Worm (Caenorhabditis elegans) whole organism, L3 larva: Measurements from ENCODE around the gene nhr-92.

ENCODE experiments used
- ZK546.5 ChIP-seq: sonication (generic microtip); optimal IDR thresholded peaks from 2 replicates; lab custom pipeline; 2017; ENCODE audit warnings: missing biosample characterization, missing genetic modification characterization
- ama-1 ChIP-seq: fragments of 150-350 bp; optimal IDR thresholded peaks from 2 replicates; lab custom pipeline; 2018
- ceh-82 ChIP-seq: fragments of 150-350 bp; optimal IDR thresholded peaks from 2 replicates; lab custom pipeline; 2014; ENCODE audit warnings: missing biosample characterization, missing genetic modification characterization
- ceh-9 ChIP-seq: sonication (generic microtip); optimal IDR thresholded peaks from 2 replicates; lab custom pipeline; 2018; ENCODE audit warnings: missing biosample characterization, missing genetic modification characterization
- daf-12 ChIP-seq: fragments of 150-350 bp; optimal IDR thresholded peaks from 2 replicates; lab custom pipeline; 2014; ENCODE audit warnings: missing biosample characterization, missing genetic modification reagents, missing genetic modification characterization
- egl-5 ChIP-seq: fragments of 150-350 bp; optimal IDR thresholded peaks from 2 replicates; lab custom pipeline; 2017; ENCODE audit warnings: missing biosample characterization, missing genetic modification reagents, missing genetic modification characterization, inconsistent platforms
- fkh-10 ChIP-seq: sonication (generic microtip); optimal IDR thresholded peaks from 2 replicates; lab custom pipeline; 2017; ENCODE audit warnings: missing biosample characterization, missing genetic modification reagents, missing genetic modification characterization
- hmg-11 ChIP-seq: sonication (generic microtip); optimal IDR thresholded peaks from 2 replicates; lab custom pipeline; 2016; ENCODE audit warnings: missing genetic modification characterization, missing compliant biosample characterization
- lsy-12 ChIP-seq: sonication (generic microtip); optimal IDR thresholded peaks from 2 replicates; lab custom pipeline; 2016; ENCODE audit warnings: mild to moderate bottlenecking, missing genetic modification characterization, missing compliant biosample characterization
- mdl-1 ChIP-seq: fragments of 150-350 bp; optimal IDR thresholded peaks from 2 replicates; lab custom pipeline; 2014; ENCODE audit warnings: missing biosample characterization, missing genetic modification characterization
- nhr-43 ChIP-seq: sonication (generic microtip); optimal IDR thresholded peaks from 2 replicates; lab custom pipeline; 2016; ENCODE audit warnings: mild to moderate bottlenecking, missing genetic modification characterization, missing compliant biosample characterization; ENCODE audit not compliant: poor library complexity, severe bottlenecking
- nhr-76 ChIP-seq: fragments of 150-350 bp; sonication (generic microtip); optimal IDR thresholded peaks from 5 replicates; lab custom pipeline; 2014; ENCODE audit warnings: missing biosample characterization, missing genetic modification characterization
- pha-4 ChIP-seq: fragments of 150-350 bp; optimal IDR thresholded peaks from 2 replicates; lab custom pipeline; 2014; ENCODE audit warnings: missing biosample characterization, missing genetic modification reagents, missing genetic modification characterization
- pqm-1 ChIP-seq: fragments of 150-350 bp; optimal IDR thresholded peaks from 2 replicates; lab custom pipeline; 2017; ENCODE audit warnings: missing biosample characterization, missing genetic modification characterization, inconsistent platforms
- sea-2 ChIP-seq: fragments of 150-350 bp; sonication (generic microtip); optimal IDR thresholded peaks from 4 replicates; lab custom pipeline; 2014; ENCODE audit warnings: missing biosample characterization, missing genetic modification reagents, missing genetic modification characterization
- snpc-4 ChIP-seq: fragments of 150-350 bp; optimal IDR thresholded peaks from 2 replicates; lab custom pipeline; 2014; ENCODE audit warnings: missing biosample characterization, missing genetic modification characterization
- tbx-2 ChIP-seq: sonication (generic microtip); optimal IDR thresholded peaks from 2 replicates; lab custom pipeline; 2016; ENCODE audit warnings: mild to moderate bottlenecking, missing genetic modification characterization, missing compliant biosample characterization
- unc-62 ChIP-seq: fragments of 150-350 bp; sonication (generic microtip); optimal IDR thresholded peaks from 4 replicates; lab custom pipeline; 2014; ENCODE audit warnings: missing biosample characterization, missing genetic modification reagents, missing genetic modification characterization
- zag-1 ChIP-seq: fragments of 150-350 bp; optimal IDR thresholded peaks from 2 replicates; lab custom pipeline; 2014; ENCODE audit warnings: missing biosample characterization, missing genetic modification characterization
- ztf-11 ChIP-seq: fragments of 150-350 bp; optimal IDR thresholded peaks from 2 replicates; lab custom pipeline; 2014; ENCODE audit warnings: missing biosample characterization, missing genetic modification characterization
- ztf-4 ChIP-seq: fragments of 150-350 bp; optimal IDR thresholded peaks from 2 replicates; lab custom pipeline; 2014; ENCODE audit warnings: missing biosample characterization, missing genetic modification characterization

Gene nhr-92

ce11 chrIV:1659045-1659741 lies 39.3 kb downstream of the nhr-92 start, which contains the start of gene rps-28 (continued):
- no peak for TF ChIP-seq daf-12 (tag; lab: Kevin White, UChicago)
- peak; percentile 62 for TF ChIP-seq zag-1 (tag; lab: Kevin White, UChicago)
- TF ChIP-seq ZK546.5 (tag; lab: Kevin White, UChicago): peak; percentile 54

DNA sequence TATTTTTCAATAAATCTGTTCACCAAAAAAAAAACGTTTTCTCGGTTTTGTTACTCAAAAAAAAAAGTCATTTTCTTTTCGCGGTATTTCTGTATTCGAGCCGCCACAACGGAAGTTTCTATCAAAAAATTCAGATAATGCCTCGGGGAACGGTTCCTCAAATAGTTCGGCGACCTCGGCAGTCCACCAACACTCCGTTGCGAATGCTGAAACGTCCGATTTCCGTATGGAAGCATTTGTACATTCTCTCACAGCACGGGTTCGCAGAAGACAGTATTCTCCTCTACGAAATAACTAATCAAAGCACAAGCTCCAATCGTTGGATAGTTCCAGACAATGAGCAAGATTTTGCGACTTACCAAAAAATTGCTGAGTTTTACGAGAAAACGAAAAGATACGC lies 40.1 kb downstream of the nhr-92 start, which contains the start of gene Y41D4B.4:
Gene Y41D4B.4, plus strand, starts transcription at position 133 of the 400 bp plus-strand sequence.
- no peak for TF ChIP-seq pha-4
- no peak for TF ChIP-seq snpc-4
- no peak for TF ChIP-seq hmg-11 (tag; lab: Kevin White, UChicago)
- TF ChIP-seq ama-1 (lab: Kevin White, UChicago): no peak
- TF ChIP-seq, all 47 proteins: peak for 0

- TF ChIP-seq lsy-12 (tag; lab: Kevin White, UChicago) (no peak), ztf-4 (no peak), snpc-4 (no peak), mdl-1 (tag; lab: Kevin White, UChicago) (no peak), ztf-11 (no peak)
Measured at ce11 chrIV:1660735-1661134, 40.8 kb downstream of the nhr-92 start.

DNA sequence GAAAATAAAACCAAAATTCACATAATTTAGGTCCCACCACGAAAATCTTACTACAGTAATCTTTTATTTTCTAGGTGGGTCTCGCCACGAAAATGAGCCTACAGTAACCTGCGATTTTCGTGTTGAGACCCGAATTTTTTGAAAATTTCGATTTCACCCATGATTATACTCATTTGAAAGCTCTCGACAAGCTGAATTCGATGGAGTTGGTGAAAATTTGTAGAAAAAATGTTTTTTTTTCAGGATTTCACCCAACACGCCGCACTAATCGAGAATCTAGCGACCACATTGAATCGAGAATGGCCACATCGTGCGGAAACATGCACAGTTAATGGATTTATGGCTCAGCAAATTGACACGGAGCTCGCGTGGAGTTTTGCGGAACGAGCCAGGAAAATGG lies 43.0 kb downstream of the nhr-92 start:
- no peak for TF ChIP-seq egl-5
- TF ChIP-seq mdl-1 (tag; lab: Kevin White, UChicago): no peak
- no peak for TF ChIP-seq ZK546.5 (tag; lab: Kevin White, UChicago)
- TF ChIP-seq unc-62 (GFP tag; lab: Kevin White, UChicago): no peak
- no peak for TF ChIP-seq nhr-43 (tag; lab: Kevin White, UChicago)
- TF ChIP-seq sea-2 (GFP tag; lab: Kevin White, UChicago): no peak
- TF ChIP-seq snpc-4: no peak
- no peak for TF ChIP-seq ztf-4
- TF ChIP-seq pqm-1 (tag; lab: Kevin White, UChicago): no peak
- no peak for TF ChIP-seq nhr-76 (tag; lab: Kevin White, UChicago)
- TF ChIP-seq ceh-9: no peak
- no peak for TF ChIP-seq pha-4
- no peak for TF ChIP-seq ceh-82 (tag; lab: Kevin White, UChicago)

- TF ChIP-seq fkh-10 (GFP tag; lab: Kevin White, UChicago) (peak; percentile 15), tbx-2 (tag; lab: Kevin White, UChicago) (no peak)
Measured at ce11 chrIV:1672398-1672797, 52.5 kb downstream of the nhr-92 start, which contains the start of gene Y41D4B.1. Gene Y41D4B.1, plus strand, starts transcription at chrIV:1672698.
